Fruit fly (Drosophila melanogaster) whole organism, embryonic: Measurements from ENCODE around the gene CG17839.
A peak's percentile ranks its signal among the peaks of the same experiment; 100 is the strongest.

Experiments used
- Blimp-1 ChIP-seq: fragments of 200-800 bp; sonication (Bioruptor generic); optimal IDR thresholded peaks from 3 replicates; lab custom pipeline; 2018; ENCODE audit warnings: missing biosample characterization, missing genetic modification characterization, mild to moderate bottlenecking, moderate library complexity, missing genetic modification reagents
- CG11093 ChIP-seq: fragments of 200-800 bp; sonication (Bioruptor generic); IDR thresholded peaks from 3 replicates; pipeline ENCODE4 v1.3.6; 2022; ENCODE audit warnings: missing biosample characterization, missing genetic modification characterization
- CG11456 ChIP-seq: fragments of 200-800 bp; sonication (Bioruptor generic); IDR thresholded peaks from 3 replicates; pipeline ENCODE4 v1.3.6; 2022; ENCODE audit warnings: missing biosample characterization, missing genetic modification characterization
- CG11696 ChIP-seq: fragments of 200-800 bp; sonication (Bioruptor generic); IDR thresholded peaks from 2 replicates; pipeline ENCODE4 v1.3.6; 2022; ENCODE audit warnings: missing biosample characterization, missing genetic modification characterization
- CG12104 ChIP-seq: fragments of 200-800 bp; sonication (Bioruptor generic); optimal IDR thresholded peaks from 3 replicates; lab custom pipeline; 2016; ENCODE audit warnings: missing biosample characterization, missing genetic modification characterization
- CG14050 ChIP-seq: fragments of 200-800 bp; sonication (Bioruptor generic); IDR thresholded peaks from 3 replicates; pipeline ENCODE4 v1.3.6; 2022; ENCODE audit warnings: missing biosample characterization, missing genetic modification characterization
- CG15479 ChIP-seq: fragments of 200-800 bp; sonication (Bioruptor generic); optimal IDR thresholded peaks from 3 replicates; lab custom pipeline; 2019; ENCODE audit warnings: missing biosample characterization, mild to moderate bottlenecking, missing genetic modification characterization, moderate library complexity
- CG15514 ChIP-seq: fragments of 200-800 bp; sonication (Bioruptor generic); optimal IDR thresholded peaks from 3 replicates; lab custom pipeline; 2017; ENCODE audit warnings: missing biosample characterization, missing genetic modification characterization, mild to moderate bottlenecking, moderate library complexity, missing genetic modification reagents
- CG16813 ChIP-seq: fragments of 200-800 bp; sonication (Bioruptor generic); IDR thresholded peaks from 3 replicates; pipeline ENCODE4 v1.3.6; 2022; ENCODE audit warnings: missing biosample characterization, missing genetic modification characterization; ENCODE audit not compliant: partially characterized antibody
- CG1832 ChIP-seq: fragments of 200-800 bp; sonication (Bioruptor generic); optimal IDR thresholded peaks from 2 replicates; lab custom pipeline; 2017; ENCODE audit warnings: missing biosample characterization, mild to moderate bottlenecking, missing genetic modification characterization, inconsistent platforms
- CG2199 ChIP-seq: fragments of 200-800 bp; sonication (Bioruptor generic); IDR thresholded peaks from 3 replicates; pipeline ENCODE4 v1.3.6; 2022; ENCODE audit warnings: missing biosample characterization, missing genetic modification characterization
- CG30431 ChIP-seq: fragments of 200-800 bp; sonication (Bioruptor generic); optimal IDR thresholded peaks from 2 replicates; lab custom pipeline; 2017; ENCODE audit warnings: missing biosample characterization, missing genetic modification characterization
- CG4328 ChIP-seq: fragments of 200-800 bp; sonication (Bioruptor generic); optimal IDR thresholded peaks from 3 replicates; lab custom pipeline; 2017; ENCODE audit warnings: missing biosample characterization, missing genetic modification reagents, missing genetic modification characterization
- CG4820 ChIP-seq: fragments of 200-800 bp; sonication (Bioruptor generic); optimal IDR thresholded peaks from 3 replicates; lab custom pipeline; 2016; ENCODE audit warnings: missing biosample characterization, missing genetic modification characterization
- CG6272 ChIP-seq: fragments of 200-800 bp; sonication (Bioruptor generic); IDR thresholded peaks from 2 replicates; pipeline ENCODE4 v1.3.6; 2022; ENCODE audit warnings: missing biosample characterization, missing genetic modification characterization
- CG6813 ChIP-seq: fragments of 200-800 bp; sonication (Bioruptor generic); optimal IDR thresholded peaks from 2 replicates; lab custom pipeline; 2017; ENCODE audit warnings: missing biosample characterization, missing genetic modification characterization, mild to moderate bottlenecking, moderate library complexity, missing genetic modification reagents
- CG8281 ChIP-seq: fragments of 200-800 bp; sonication (Bioruptor generic); optimal IDR thresholded peaks from 2 replicates; lab custom pipeline; 2018; ENCODE audit warnings: missing biosample characterization, mild to moderate bottlenecking, missing genetic modification characterization, moderate library complexity
- CG9215 ChIP-seq: fragments of 200-800 bp; sonication (Bioruptor generic); IDR thresholded peaks from 2 replicates; pipeline ENCODE4 v1.3.6; 2022; ENCODE audit warnings: missing biosample characterization, missing genetic modification characterization
- CG9817 ChIP-seq: fragments of 200-800 bp; sonication (Bioruptor generic); optimal IDR thresholded peaks from 2 replicates; lab custom pipeline; 2018; ENCODE audit warnings: missing biosample characterization, mild to moderate bottlenecking, missing genetic modification characterization, moderate library complexity
- CTCF ChIP-seq: fragments of 200-800 bp; sonication (Bioruptor generic); optimal IDR thresholded peaks from 2 replicates; lab custom pipeline; 2017; ENCODE audit warnings: missing biosample characterization, mild to moderate bottlenecking, missing genetic modification characterization, moderate library complexity
- Camta ChIP-seq: fragments of 200-800 bp; sonication (Bioruptor generic); optimal IDR thresholded peaks from 2 replicates; lab custom pipeline; 2016; ENCODE audit warnings: missing biosample characterization, missing genetic modification characterization
- D19A ChIP-seq: fragments of 200-800 bp; optimal IDR thresholded peaks from 3 replicates; lab custom pipeline; 2019; ENCODE audit warnings: missing biosample characterization, mild to moderate bottlenecking, missing genetic modification characterization, moderate library complexity
- Gsc ChIP-seq: fragments of 200-800 bp; sonication (Bioruptor generic); IDR thresholded peaks from 2 replicates; pipeline ENCODE4 v1.3.6; 2022; ENCODE audit warnings: missing biosample characterization, missing genetic modification characterization
- MESR4 ChIP-seq: fragments of 200-800 bp; sonication (Bioruptor generic); optimal IDR thresholded peaks from 2 replicates; lab custom pipeline; 2018; ENCODE audit warnings: missing biosample characterization, mild to moderate bottlenecking, missing genetic modification characterization, moderate library complexity
- Mrtf ChIP-seq: fragments of 200-800 bp; sonication (Bioruptor generic); IDR thresholded peaks from 3 replicates; pipeline ENCODE4 v1.3.6; 2022; ENCODE audit warnings: missing biosample characterization, missing genetic modification characterization
- NK7.1 ChIP-seq: fragments of 200-800 bp; sonication (Bioruptor generic); optimal IDR thresholded peaks from 3 replicates; lab custom pipeline; 2016; ENCODE audit warnings: missing biosample characterization, missing genetic modification characterization
- Nf-YB ChIP-seq: fragments of 200-800 bp; sonication (Bioruptor generic); optimal IDR thresholded peaks from 3 replicates; lab custom pipeline; 2019; ENCODE audit warnings: missing biosample characterization, mild to moderate bottlenecking, missing genetic modification characterization, moderate library complexity
- PHDP ChIP-seq: fragments of 200-800 bp; sonication (Bioruptor generic); optimal IDR thresholded peaks from 3 replicates; lab custom pipeline; 2018; ENCODE audit warnings: missing biosample characterization, mild to moderate bottlenecking, missing genetic modification characterization, moderate library complexity
- Pdp1 ChIP-seq, 2 experiments: fragments of 200-800 bp; sonication (Bioruptor generic); optimal IDR thresholded peaks; 3 replicates each; lab custom pipeline; 2016; ENCODE audit warnings: missing biosample characterization in 2 of 2, missing genetic modification characterization in 2 of 2, mild to moderate bottlenecking in 1 of 2, moderate library complexity in 1 of 2
- Ptx1 ChIP-seq: fragments of 200-800 bp; sonication (Bioruptor generic); IDR thresholded peaks from 2 replicates; pipeline ENCODE4 v1.3.6; 2022; ENCODE audit warnings: missing biosample characterization, missing genetic modification characterization
- Six4 ChIP-seq: fragments of 200-800 bp; sonication (Bioruptor generic); optimal IDR thresholded peaks from 2 replicates; lab custom pipeline; 2016; ENCODE audit warnings: missing biosample characterization, missing genetic modification characterization
- Sox100B ChIP-seq: fragments of 200-800 bp; sonication (Bioruptor generic); optimal IDR thresholded peaks from 3 replicates; lab custom pipeline; 2018; ENCODE audit warnings: missing biosample characterization, mild to moderate bottlenecking, missing genetic modification characterization
- TFAM ChIP-seq: fragments of 200-800 bp; sonication (Bioruptor generic); optimal IDR thresholded peaks from 2 replicates; lab custom pipeline; 2017; ENCODE audit warnings: missing biosample characterization, missing genetic modification characterization, inconsistent platforms
- amos ChIP-seq: fragments of 200-800 bp; sonication (Bioruptor generic); IDR thresholded peaks from 2 replicates; pipeline ENCODE4 v1.3.6; 2022; ENCODE audit warnings: missing biosample characterization, missing genetic modification characterization; ENCODE audit not compliant: partially characterized antibody
- ci ChIP-seq: fragments of 200-800 bp; sonication (Bioruptor generic); IDR thresholded peaks from 3 replicates; pipeline ENCODE4 v1.3.6; 2022; ENCODE audit warnings: missing biosample characterization, missing genetic modification characterization
- crc ChIP-seq: fragments of 200-800 bp; sonication (Bioruptor generic); optimal IDR thresholded peaks from 2 replicates; lab custom pipeline; 2016; ENCODE audit warnings: missing biosample characterization, missing genetic modification characterization
- fd102C ChIP-seq: fragments of 200-800 bp; sonication (Bioruptor generic); optimal IDR thresholded peaks from 2 replicates; lab custom pipeline; 2018; ENCODE audit warnings: missing biosample characterization, mild to moderate bottlenecking, missing genetic modification characterization, moderate library complexity
- gcm2 ChIP-seq: fragments of 200-800 bp; sonication (Bioruptor generic); optimal IDR thresholded peaks from 2 replicates; lab custom pipeline; 2016; ENCODE audit warnings: missing biosample characterization, missing genetic modification characterization
- ind ChIP-seq: fragments of 200-800 bp; sonication (Bioruptor generic); optimal IDR thresholded peaks from 3 replicates; lab custom pipeline; 2016; ENCODE audit warnings: missing biosample characterization, missing genetic modification characterization
- knrl ChIP-seq: fragments of 200-800 bp; sonication (Bioruptor generic); IDR thresholded peaks from 3 replicates; pipeline ENCODE4 v1.3.6; 2022; ENCODE audit warnings: missing biosample characterization, missing genetic modification characterization; ENCODE audit not compliant: partially characterized antibody
- pros ChIP-seq: fragments of 200-800 bp; sonication (Bioruptor generic); optimal IDR thresholded peaks from 3 replicates; lab custom pipeline; 2019; ENCODE audit warnings: missing biosample characterization, mild to moderate bottlenecking, missing genetic modification characterization, moderate library complexity
- psq ChIP-seq: fragments of 200-800 bp; sonication (Bioruptor generic); optimal IDR thresholded peaks from 2 replicates; lab custom pipeline; 2017; ENCODE audit warnings: missing biosample characterization, missing genetic modification characterization
- rib ChIP-seq: fragments of 200-800 bp; sonication (Bioruptor generic); IDR thresholded peaks from 2 replicates; pipeline ENCODE4 v1.3.6; 2022; ENCODE audit warnings: missing biosample characterization, missing genetic modification characterization
- run ChIP-seq: fragments of 200-800 bp; sonication (Bioruptor generic); optimal IDR thresholded peaks from 3 replicates; lab custom pipeline; 2018; ENCODE audit warnings: missing biosample characterization, mild to moderate bottlenecking, missing genetic modification characterization
- scrt ChIP-seq: fragments of 200-800 bp; sonication (Bioruptor generic); optimal IDR thresholded peaks from 2 replicates; lab custom pipeline; 2018; ENCODE audit warnings: missing biosample characterization, mild to moderate bottlenecking, missing genetic modification characterization, moderate library complexity
- sima ChIP-seq: fragments of 200-800 bp; sonication (Bioruptor generic); optimal IDR thresholded peaks from 2 replicates; lab custom pipeline; 2016; ENCODE audit warnings: missing biosample characterization, missing genetic modification characterization
- ssp ChIP-seq: fragments of 200-800 bp; sonication (Bioruptor generic); IDR thresholded peaks from 2 replicates; pipeline ENCODE4 v1.3.6; 2022; ENCODE audit warnings: missing biosample characterization, missing genetic modification characterization
- unc-4 ChIP-seq: fragments of 200-800 bp; sonication (Bioruptor generic); IDR thresholded peaks from 2 replicates; pipeline ENCODE4 v1.3.6; 2022; ENCODE audit warnings: missing biosample characterization, missing genetic modification characterization; ENCODE audit not compliant: partially characterized antibody
- vnd ChIP-seq: fragments of 200-800 bp; sonication (Bioruptor generic); IDR thresholded peaks from 3 replicates; pipeline ENCODE4 v1.3.6; 2022; ENCODE audit warnings: missing biosample characterization, missing genetic modification characterization; ENCODE audit not compliant: partially characterized antibody

The CG17839 gene

dm6 chr3L:14759984-14760626 lies 44.8 kb upstream of the CG17839 start (continued):
- TF ChIP-seq amos (no peak; the same call in 1 of the 2 replicates), CG16813 (no peak), CG15479 (GFP tag; lab: Kevin White, UChicago) (no peak), Six4 (peak; percentile 62), CG6813 (GFP tag; lab: Kevin White, UChicago) (no peak), pros (no peak), CG12104 (GFP tag; lab: Kevin White, UChicago) (peak; percentile 75), Nf-YB (GFP tag; lab: Kevin White, UChicago) (peak; percentile 19), rib (GFP tag; lab: Robert Waterston, UW) (no peak), TFAM (GFP tag; lab: Kevin White, UChicago) (no peak), CG2199 (GFP tag; lab: Robert Waterston, UW) (0 out of 3 replicates have a peak, but pooled peaks have one; percentile 34), Blimp-1 (GFP tag; lab: Kevin White, UChicago) (peak; percentile 75), run (tag; lab: Kevin White, UChicago) (no peak), CG11696 (peak; percentile 14; the same call in 1 of the 2 replicates), CG1832 (GFP tag; lab: Kevin White, UChicago) (no peak), knrl (GFP tag; lab: Robert Waterston, UW) (no peak), CTCF (no peak), unc-4 (GFP tag; lab: Robert Waterston, UW) (peak; percentile 30; the same call in 1 of the 2 replicates), crc (GFP tag; lab: Kevin White, UChicago) (no peak), CG30431 (GFP tag; lab: Kevin White, UChicago) (peak; percentile 65), CG15514 (peak; percentile 36), scrt (no peak), CG14050 (GFP tag; lab: Robert Waterston, UW) (peak; percentile 17; the same call in 1 of the 3 replicates), CG11093 (0 out of 3 replicates have a peak, but pooled peaks have one; percentile 25), PHDP (peak; percentile 81), fd102C (no peak), ind (peak; percentile 69), D19A (tag; lab: Kevin White, UChicago) (peak; percentile 7), Ptx1 (GFP tag; lab: Robert Waterston, UW) (peak; percentile 76), Pdp1 (GFP tag; optimal IDR thresholded peaks at IDR 0.05; lab: Kevin White, UChicago) (peak; percentile 17 to 62), Camta (GFP tag; lab: Kevin White, UChicago) (peak; percentile 50), Mrtf (GFP tag; lab: Robert Waterston, UW) (peak; percentile 73), CG9817 (tag; lab: Kevin White, UChicago) (peak; percentile 32), CG8281 (peak; percentile 23), gcm2 (peak; percentile 54), CG4820 (peak; percentile 49), sima (GFP tag; lab: Kevin White, UChicago) (no peak), psq (GFP tag; lab: Kevin White, UChicago) (no peak), CG11456 (peak; percentile 76; the same call in 2 of the 3 replicates), vnd (GFP tag; lab: Robert Waterston, UW) (no peak), MESR4 (no peak), CG6272 (GFP tag; lab: Robert Waterston, UW) (no peak), CG4328 (GFP tag; lab: Kevin White, UChicago) (no peak), NK7.1 (GFP tag; lab: Kevin White, UChicago) (peak; percentile 30), Gsc (GFP tag; lab: Robert Waterston, UW) (no peak), ci (GFP tag; lab: Robert Waterston, UW) (peak; percentile 82), CG9215 (peak; percentile 76), Sox100B (peak; percentile 57), ssp (0 out of 2 replicates have a peak, but pooled peaks have one; percentile 34)
